Fruit fly (Drosophila melanogaster): ENCODE results near the gene Rel.
A peak's percentile ranks its signal among the peaks of the same experiment; 100 is the strongest.

Gene Rel

DNA sequence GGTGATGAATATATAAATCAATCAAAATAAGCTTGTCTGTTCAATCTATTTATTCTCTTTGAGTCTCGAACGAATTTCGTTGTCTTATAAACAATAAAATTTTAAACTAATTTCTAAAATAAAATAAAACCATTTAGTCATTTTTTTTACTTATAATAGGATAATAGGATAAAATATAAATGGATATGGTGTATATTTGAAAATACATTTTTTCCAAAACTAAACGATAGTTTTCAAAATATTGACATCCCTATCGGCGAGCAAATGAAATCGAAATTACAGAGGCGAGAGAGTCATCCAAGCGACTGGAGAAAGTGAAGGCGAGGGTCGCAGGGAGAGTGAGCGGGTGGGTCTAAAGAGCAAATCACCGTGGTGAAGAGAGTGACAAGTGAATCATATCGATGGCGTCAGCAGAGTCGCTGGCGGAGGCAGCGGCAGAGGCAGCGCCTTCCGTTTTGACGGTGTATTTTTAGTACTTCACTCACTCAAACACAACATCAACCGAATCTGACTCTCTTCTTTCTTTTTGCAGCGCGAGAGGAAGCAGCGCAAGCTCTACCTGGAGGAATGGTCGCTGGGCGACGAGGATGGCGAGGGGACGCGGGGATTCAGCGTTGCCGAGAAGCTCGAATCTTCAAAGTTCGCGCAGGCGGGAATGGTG lies 9.8 kb upstream of the Rel start (continued):
- no peak for TF ChIP-seq inv (GFP tag; IDR thresholded peaks at IDR 0.05; ENCODE audit: partially characterized antibody)
- peak; percentile 98 for TF ChIP-seq odd (GFP tag; optimal IDR thresholded peaks at IDR 0.05)
- TF ChIP-seq CTCF (GFP tag; optimal IDR thresholded peaks at IDR 0.05): peak; percentile 63
- peak; percentile 98 for TF ChIP-seq B-H2 (GFP tag; optimal IDR thresholded peaks at IDR 0.05)
- TF ChIP-seq nau (GFP tag; optimal IDR thresholded peaks at IDR 0.05): peak; percentile 96
- peak; percentile 88 for TF ChIP-seq CG17912 (GFP tag; optimal IDR thresholded peaks at IDR 0.05)
- TF ChIP-seq crp (GFP tag; optimal IDR thresholded peaks at IDR 0.05): peak in 1 of 2 experiments; percentile 66
- TF ChIP-seq Ravus (GFP tag; IDR thresholded peaks at IDR 0.05): no peak
- TF ChIP-seq CG2202 (tag; optimal IDR thresholded peaks at IDR 0.05): peak; percentile 97
- TF ChIP-seq twi (tag; optimal IDR thresholded peaks at IDR 0.05): peak; percentile 97
- peak; percentile 95 for TF ChIP-seq CG3407 (GFP tag; optimal IDR thresholded peaks at IDR 0.05)
- peak; percentile 97 to 98 for TF ChIP-seq Trl (optimal IDR thresholded peaks at IDR 0.05)
- TF ChIP-seq Trl (GFP tag; optimal IDR thresholded peaks at IDR 0.05): peak; percentile 47
- TF ChIP-seq CG3847 (GFP tag; IDR thresholded peaks at IDR 0.05): no peak
- no peak for TF ChIP-seq hb (GFP tag; IDR thresholded peaks at IDR 0.05; ENCODE audit: partially characterized antibody)
- peak; percentile 93 for TF ChIP-seq sd (tag; optimal IDR thresholded peaks at IDR 0.05)
- peak; percentile 98 for TF ChIP-seq CG18619 (GFP tag; optimal IDR thresholded peaks at IDR 0.05)
- peak; percentile 99 for TF ChIP-seq CG13296 (GFP tag; optimal IDR thresholded peaks at IDR 0.05)
- peak; percentile 78 for TF ChIP-seq CG7928 (GFP tag; optimal IDR thresholded peaks at IDR 0.05)
- TF ChIP-seq CG11398 (GFP tag; optimal IDR thresholded peaks at IDR 0.05): no peak
- TF ChIP-seq stwl (tag; optimal IDR thresholded peaks at IDR 0.05): peak; percentile 59
- TF ChIP-seq CG10209 (GFP tag; optimal IDR thresholded peaks at IDR 0.05): peak; percentile 98
- TF ChIP-seq Mes4 (GFP tag; optimal IDR thresholded peaks at IDR 0.05): peak; percentile 63
- peak; percentile 92 for TF ChIP-seq kah (GFP tag; optimal IDR thresholded peaks at IDR 0.05)
- peak; percentile 41 for TF ChIP-seq Antp (GFP tag; optimal IDR thresholded peaks at IDR 0.05)
- TF ChIP-seq Poxn (GFP tag; IDR thresholded peaks at IDR 0.05): no peak
- peak; percentile 99 for TF ChIP-seq CG12104 (GFP tag; optimal IDR thresholded peaks at IDR 0.05)
- TF ChIP-seq dan (GFP tag; IDR thresholded peaks at IDR 0.05): no peak
- TF ChIP-seq fd96Cb (tag; optimal IDR thresholded peaks at IDR 0.05): peak; percentile 98
- TF ChIP-seq shn (GFP tag; optimal IDR thresholded peaks at IDR 0.05): no peak
- TF ChIP-seq pnt (GFP tag; optimal IDR thresholded peaks at IDR 0.05): no peak
- no peak for TF ChIP-seq CG14860 (GFP tag; IDR thresholded peaks at IDR 0.05; ENCODE audit: partially characterized antibody)
- TF ChIP-seq Chrac-16 (GFP tag; optimal IDR thresholded peaks at IDR 0.05): peak; percentile 89
- TF ChIP-seq CG12659 (GFP tag; optimal IDR thresholded peaks at IDR 0.05): peak; percentile 99
- peak; percentile 86 for TF ChIP-seq CG15479 (GFP tag; optimal IDR thresholded peaks at IDR 0.05)
- no peak for TF ChIP-seq jigr1 (GFP tag; IDR thresholded peaks at IDR 0.05)
- peak; percentile 93 for TF ChIP-seq CG8290 (GFP tag; optimal IDR thresholded peaks at IDR 0.05)
- TF ChIP-seq CG8290 (tag; optimal IDR thresholded peaks at IDR 0.05): peak; percentile 74 to 98
- TF ChIP-seq knrl (GFP tag; IDR thresholded peaks at IDR 0.05; ENCODE audit: partially characterized antibody): no peak
- TF ChIP-seq sna (GFP tag; IDR thresholded peaks at IDR 0.05; ENCODE audit: partially characterized antibody): no peak
- TF ChIP-seq CG14441 (GFP tag; IDR thresholded peaks at IDR 0.05): no peak
- peak; percentile 44 for TF ChIP-seq slp2 (GFP tag; optimal IDR thresholded peaks at IDR 0.05)
- TF ChIP-seq CG12391 (tag; optimal IDR thresholded peaks at IDR 0.05): peak; percentile 100
- TF ChIP-seq ems (GFP tag; optimal IDR thresholded peaks at IDR 0.05): peak; percentile 45
- peak; percentile 98 for TF ChIP-seq tap (tag; optimal IDR thresholded peaks at IDR 0.05)
- TF ChIP-seq Deaf1 (tag; optimal IDR thresholded peaks at IDR 0.05): peak; percentile 90
- peak; percentile 19 for TF ChIP-seq crc (GFP tag; optimal IDR thresholded peaks at IDR 0.05)
- TF ChIP-seq phol (tag; optimal IDR thresholded peaks at IDR 0.05): peak; percentile 98
- peak; percentile 96 for TF ChIP-seq Hr3 (GFP tag; optimal IDR thresholded peaks at IDR 0.05)
- TF ChIP-seq CG7556 (GFP tag; optimal IDR thresholded peaks at IDR 0.05): peak; percentile 100
- no peak for TF ChIP-seq Lpt (GFP tag; optimal IDR thresholded peaks at IDR 0.05)
